Worm (Caenorhabditis elegans): ENCODE measurements around the gene rap-3.

DNA sequence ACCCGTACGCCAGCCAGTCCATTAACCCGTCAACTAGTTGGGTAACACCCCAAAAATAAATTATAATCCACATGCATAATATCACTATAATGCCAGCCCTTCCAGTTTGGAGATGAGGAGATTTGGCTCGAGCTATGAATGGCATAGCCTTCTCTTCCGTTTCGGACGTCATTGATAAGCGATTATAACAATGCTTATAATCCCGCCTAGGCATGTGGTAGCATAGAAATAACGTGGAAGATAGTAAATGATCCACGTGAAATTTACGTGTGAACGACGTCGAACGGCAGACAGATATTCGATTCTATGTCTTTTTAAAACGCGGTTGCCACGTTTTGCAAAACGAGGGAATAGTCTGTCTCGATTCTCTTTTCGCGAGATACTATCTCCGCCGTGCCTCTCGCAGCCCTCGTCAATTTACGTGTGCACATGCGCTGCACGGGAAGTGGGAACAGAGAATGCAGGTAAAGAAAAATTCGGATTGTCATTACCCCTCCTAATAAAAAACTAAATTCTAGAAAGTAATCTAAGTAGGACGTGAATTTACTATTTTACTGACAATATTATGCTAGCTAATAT lies 28.2 kb upstream of the rap-3 start:
- no peak for TF ChIP-seq zim-3 (tag; optimal IDR thresholded peaks at IDR 0.05)
- TF ChIP-seq nhr-80 (tag; optimal IDR thresholded peaks at IDR 0.05), result no peak
- no peak for TF ChIP-seq unc-62 (GFP tag; optimal IDR thresholded peaks at IDR 0.05)
- no peak for TF ChIP-seq nfya-2 (GFP tag; IDR thresholded peaks at IDR 0.05)
- no peak for TF ChIP-seq ceh-100 (GFP tag; IDR thresholded peaks at IDR 0.05)
- TF ChIP-seq mcd-1 (GFP tag; IDR thresholded peaks at IDR 0.05), result no peak
- no peak for TF ChIP-seq cebp-2 (GFP tag; IDR thresholded peaks at IDR 0.05)
- no peak for TF ChIP-seq nhr-27 (tag; optimal IDR thresholded peaks at IDR 0.05)
- no peak for TF ChIP-seq pha-4 (tag; optimal IDR thresholded peaks at IDR 0.05)
- no peak for TF ChIP-seq snpc-3.4 (tag; optimal IDR thresholded peaks at IDR 0.05)
- no peak for TF ChIP-seq ztf-25 (GFP tag; IDR thresholded peaks at IDR 0.05)

Data from whole organism, young adult.